Worm (Caenorhabditis elegans): Measurements from ENCODE around the gene clec-230.

DNA sequence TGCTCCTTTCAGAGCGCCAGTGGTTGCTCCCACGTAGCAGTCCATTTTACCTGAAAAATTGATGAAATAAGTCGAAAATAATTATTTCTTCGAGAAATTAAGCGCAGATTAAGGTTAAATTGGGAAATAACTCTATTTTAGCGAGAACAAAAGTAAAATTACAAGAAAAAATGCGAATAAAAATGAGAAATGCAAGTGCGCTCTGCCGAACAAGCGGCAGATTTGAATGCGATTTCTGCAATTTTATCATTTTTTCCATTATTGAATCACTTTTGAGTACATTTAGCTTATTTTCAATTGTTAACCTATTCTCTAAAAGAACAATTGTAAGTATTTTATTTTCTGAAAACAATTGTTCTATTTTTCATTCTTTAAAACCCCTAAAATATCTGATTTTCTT, 46.0 kb upstream of the clec-230 start, which contains the start of gene T06E6.1:
- TF ChIP-seq hrde-1 (tag; optimal IDR thresholded peaks at IDR 0.05; ENCODE audit: borderline replicate concordance) (no peak), unc-130 (GFP tag; optimal IDR thresholded peaks at IDR 0.05) (no peak), F37B4.10 (GFP tag; IDR thresholded peaks at IDR 0.05) (no peak), attf-6 (GFP tag; IDR thresholded peaks at IDR 0.05) (no peak), atf-7 (tag; optimal IDR thresholded peaks at IDR 0.05) (no peak), ztf-25 (GFP tag; IDR thresholded peaks at IDR 0.05) (no peak), akir-1 (GFP tag; optimal IDR thresholded peaks at IDR 0.05) (no peak), rec-8 (tag; optimal IDR thresholded peaks at IDR 0.05) (no peak), zfh-2 (GFP tag; conservative IDR thresholded peaks at IDR 0.05) (no peak), nhr-80 (tag; optimal IDR thresholded peaks at IDR 0.05) (no peak), F33H1.4 (GFP tag; IDR thresholded peaks at IDR 0.05) (no peak), ztf-22 (GFP tag; optimal IDR thresholded peaks at IDR 0.05) (no peak), him-1 (tag; optimal IDR thresholded peaks at IDR 0.05) (no peak), dox-1 (GFP tag; IDR thresholded peaks at IDR 0.05) (no peak)

Data from whole organism, young adult.